Worm (Caenorhabditis elegans) whole organism, L3 larva: ENCODE measurements around the gene srz-71.

ENCODE experiments used
- ceh-9 ChIP-seq: sonication (generic microtip); optimal IDR thresholded peaks from 2 replicates; lab custom pipeline; 2018; ENCODE audit warnings: missing biosample characterization, missing genetic modification characterization
- egl-27 ChIP-seq: sonication (generic microtip); optimal IDR thresholded peaks from 4 replicates; lab custom pipeline; 2017; ENCODE audit warnings: missing biosample characterization, missing genetic modification reagents, missing genetic modification characterization
- lin-15B ChIP-seq: fragments of 150-350 bp; optimal IDR thresholded peaks from 2 replicates; lab custom pipeline; 2014; ENCODE audit warnings: missing biosample characterization, missing genetic modification characterization
- nhr-11 ChIP-seq: fragments of 150-350 bp; optimal IDR thresholded peaks from 2 replicates; lab custom pipeline; 2014; ENCODE audit warnings: missing biosample characterization, missing genetic modification characterization
- nhr-12 ChIP-seq: fragments of 150-350 bp; optimal IDR thresholded peaks from 2 replicates; lab custom pipeline; 2014; ENCODE audit warnings: missing biosample characterization, missing genetic modification characterization
- snpc-4 ChIP-seq: fragments of 150-350 bp; optimal IDR thresholded peaks from 2 replicates; lab custom pipeline; 2014; ENCODE audit warnings: missing biosample characterization, missing genetic modification characterization
- unc-62 ChIP-seq: fragments of 150-350 bp; sonication (generic microtip); optimal IDR thresholded peaks from 4 replicates; lab custom pipeline; 2014; ENCODE audit warnings: missing biosample characterization, missing genetic modification reagents, missing genetic modification characterization
- ztf-4 ChIP-seq: fragments of 150-350 bp; optimal IDR thresholded peaks from 2 replicates; lab custom pipeline; 2014; ENCODE audit warnings: missing biosample characterization, missing genetic modification characterization

ce11 chrIV:16332585-16332984 lies at the start of gene srz-71:
- TF ChIP-seq lin-15B (no peak), nhr-12 (no peak), ceh-9 (no peak), unc-62 (no peak), egl-27 (tag; lab: Kevin White, UChicago) (no peak), ztf-4 (no peak), nhr-11 (tag; lab: Kevin White, UChicago) (no peak), snpc-4 (tag; lab: Kevin White, UChicago) (no peak)
